Worm (Caenorhabditis elegans): Measurements from ENCODE around the gene cyp-42A1.

- TF ChIP-seq ama-1 (optimal IDR thresholded peaks at IDR 0.05) (no peak), hnd-1 (tag; optimal IDR thresholded peaks at IDR 0.05) (no peak), tbx-37 (GFP tag; conservative IDR thresholded peaks at IDR 0.05) (no peak), scrt-1 (GFP tag; IDR thresholded peaks at IDR 0.05) (no peak)
Measured at ce11 chrV:18907519-18907918, 4.3 kb upstream of the cyp-42A1 start.
